Worm (Caenorhabditis elegans) whole organism, mixed stage, embryonic: ENCODE data around the gene W04H10.1.
"Not testable (repeated sequence)": the region's sequence is repeated elsewhere in the genome, so short reads cannot be mapped to it uniquely, and the experiment has no call there.

Experiments used
- M03D4.4 ChIP-seq: sonication (generic microtip); optimal IDR thresholded peaks from 2 replicates; lab custom pipeline; 2017; ENCODE audit warnings: mild to moderate bottlenecking, missing genetic modification characterization, missing compliant biosample characterization
- bed-3 ChIP-seq: fragments of 200-800 bp; sonication (Bioruptor generic); optimal IDR thresholded peaks from 3 replicates; lab custom pipeline; 2018; ENCODE audit warnings: mild to moderate bottlenecking, missing genetic modification characterization, moderate library complexity, missing compliant biosample characterization
- blmp-1 ChIP-seq: fragments of 150-350 bp; optimal IDR thresholded peaks from 2 replicates; lab custom pipeline; 2014; ENCODE audit warnings: missing biosample characterization, missing genetic modification characterization
- ceh-39 ChIP-seq: fragments of 150-350 bp; optimal IDR thresholded peaks from 2 replicates; lab custom pipeline; 2014; ENCODE audit warnings: missing biosample characterization, missing genetic modification characterization
- ceh-43 ChIP-seq: fragments of 200-800 bp; sonication (Bioruptor generic); optimal IDR thresholded peaks from 2 replicates; lab custom pipeline; 2018; ENCODE audit warnings: mild to moderate bottlenecking, missing genetic modification characterization, moderate library complexity, missing compliant biosample characterization
- ces-1 ChIP-seq: fragments of 150-350 bp; optimal IDR thresholded peaks from 2 replicates; lab custom pipeline; 2014; ENCODE audit warnings: missing biosample characterization, missing genetic modification reagents, missing genetic modification characterization
- cnd-1 ChIP-seq: fragments of 200-800 bp; sonication (Bioruptor generic); optimal IDR thresholded peaks from 2 replicates; lab custom pipeline; 2018; ENCODE audit warnings: mild to moderate bottlenecking, missing genetic modification characterization, missing compliant biosample characterization
- drap-1 ChIP-seq: fragments of 200-800 bp; sonication (Bioruptor generic); optimal IDR thresholded peaks from 3 replicates; lab custom pipeline; 2018; ENCODE audit warnings: mild to moderate bottlenecking, missing genetic modification characterization, missing compliant biosample characterization
- elt-1 ChIP-seq: sonication (generic microtip); optimal IDR thresholded peaks from 2 replicates; lab custom pipeline; 2017; ENCODE audit warnings: missing genetic modification characterization, mild to moderate bottlenecking, missing compliant biosample characterization, antibody characterized with exemption, moderate library complexity, borderline replicate concordance; ENCODE audit not compliant: insufficient read depth
- elt-3 ChIP-seq: fragments of 150-350 bp; optimal IDR thresholded peaks from 2 replicates; lab custom pipeline; 2014; ENCODE audit warnings: missing biosample characterization, missing genetic modification characterization
- ham-2 ChIP-seq: fragments of 200-800 bp; sonication (Bioruptor generic); optimal IDR thresholded peaks from 2 replicates; lab custom pipeline; 2018; ENCODE audit warnings: mild to moderate bottlenecking, missing genetic modification characterization, missing compliant biosample characterization
- hlh-1 ChIP-seq: fragments of 150-350 bp; optimal IDR thresholded peaks from 2 replicates; lab custom pipeline; 2014; ENCODE audit warnings: missing biosample characterization, missing genetic modification reagents, missing genetic modification characterization
- lin-13 ChIP-seq: fragments of 150-350 bp; optimal IDR thresholded peaks from 2 replicates; lab custom pipeline; 2014; ENCODE audit warnings: missing biosample characterization, missing genetic modification characterization
- lin-32 ChIP-seq: fragments of 200-800 bp; sonication (Bioruptor generic); optimal IDR thresholded peaks from 2 replicates; lab custom pipeline; 2018; ENCODE audit warnings: mild to moderate bottlenecking, missing genetic modification characterization, missing compliant biosample characterization
- mab-5 ChIP-seq: fragments of 150-350 bp; optimal IDR thresholded peaks from 2 replicates; lab custom pipeline; 2014; ENCODE audit warnings: missing biosample characterization, missing genetic modification characterization
- mep-1 ChIP-seq: fragments of 150-350 bp; optimal IDR thresholded peaks from 2 replicates; lab custom pipeline; 2017; ENCODE audit warnings: missing biosample characterization, missing genetic modification reagents, missing genetic modification characterization, inconsistent platforms
- mls-2 ChIP-seq: sonication (generic microtip); optimal IDR thresholded peaks from 2 replicates; lab custom pipeline; 2016; ENCODE audit warnings: mild to moderate bottlenecking, missing genetic modification characterization, moderate library complexity, missing compliant biosample characterization
- nhr-12 ChIP-seq: fragments of 150-350 bp; optimal IDR thresholded peaks from 2 replicates; lab custom pipeline; 2014; ENCODE audit warnings: missing biosample characterization, missing genetic modification characterization
- nhr-2 ChIP-seq: fragments of 150-350 bp; optimal IDR thresholded peaks from 2 replicates; lab custom pipeline; 2014; ENCODE audit warnings: missing biosample characterization, missing genetic modification characterization
- nhr-237 ChIP-seq: fragments of 150-350 bp; optimal IDR thresholded peaks from 2 replicates; lab custom pipeline; 2014; ENCODE audit warnings: missing biosample characterization, missing genetic modification characterization
- nhr-28 ChIP-seq: fragments of 150-350 bp; optimal IDR thresholded peaks from 2 replicates; lab custom pipeline; 2014; ENCODE audit warnings: missing biosample characterization, missing genetic modification characterization
- nhr-76 ChIP-seq: sonication (generic microtip); optimal IDR thresholded peaks from 2 replicates; lab custom pipeline; 2017; ENCODE audit warnings: missing biosample characterization, missing genetic modification characterization
- pha-4 ChIP-seq: fragments of 150-350 bp; optimal IDR thresholded peaks from 2 replicates; lab custom pipeline; 2018; ENCODE audit warnings: missing biosample characterization, missing genetic modification reagents, missing genetic modification characterization
- snpc-4 ChIP-seq: fragments of 150-350 bp; optimal IDR thresholded peaks from 2 replicates; lab custom pipeline; 2014; ENCODE audit warnings: missing biosample characterization, missing genetic modification characterization
- tbx-8 ChIP-seq: fragments of 200-800 bp; sonication (Bioruptor generic); optimal IDR thresholded peaks from 2 replicates; lab custom pipeline; 2018; ENCODE audit warnings: mild to moderate bottlenecking, missing genetic modification characterization, moderate library complexity, missing compliant biosample characterization
- unc-120 ChIP-seq: sonication (generic microtip); optimal IDR thresholded peaks from 2 replicates; lab custom pipeline; 2017; ENCODE audit warnings: missing genetic modification characterization, missing compliant biosample characterization; ENCODE audit not compliant: poor library complexity, severe bottlenecking
- unc-62 ChIP-seq: fragments of 150-350 bp; optimal IDR thresholded peaks from 2 replicates; lab custom pipeline; 2014; ENCODE audit warnings: missing biosample characterization, missing genetic modification reagents, missing genetic modification characterization
- zip-8 ChIP-seq: fragments of 150-350 bp; optimal IDR thresholded peaks from 2 replicates; lab custom pipeline; 2014; ENCODE audit warnings: missing biosample characterization, missing genetic modification characterization
- ztf-11 ChIP-seq: fragments of 150-350 bp; optimal IDR thresholded peaks from 2 replicates; lab custom pipeline; 2014; ENCODE audit warnings: missing biosample characterization, missing genetic modification characterization

Gene W04H10.1

ce11 chrII:584321-584848, 24.5 kb upstream of the W04H10.1 start, which contains the start of the genes W08F4.12 and W08F4.13:
TSS of gene W08F4.12 (minus strand) at chrII:584421.
TSS of gene W08F4.13 (plus strand) at chrII:584798.
- TF ChIP-seq nhr-12 (tag; lab: Kevin White, UChicago) = no peak
- no peak for TF ChIP-seq blmp-1
- no peak for TF ChIP-seq nhr-2
- TF ChIP-seq elt-1 (tag; lab: Kevin White, UChicago) = no peak
- TF ChIP-seq ceh-39 (tag; lab: Kevin White, UChicago) = no peak

- TF ChIP-seq nhr-2 (no peak), snpc-4 (tag; lab: Kevin White, UChicago) (no peak), ham-2 (GFP tag; lab: Kevin White, UChicago) (no peak), cnd-1 (tag; lab: Kevin White, UChicago) (no peak), ceh-43 (no peak), nhr-28 (no peak), M03D4.4 (tag; lab: Kevin White, UChicago) (no peak), blmp-1 (no peak)
These were observed 21.3 kb upstream of the W04H10.1 start, which contains the start of gene fbxb-34 for ce11 chrII:587533-587932. TSS of gene fbxb-34 (plus strand) at chrII:587833.

- no peak for TF ChIP-seq nhr-28
- TF ChIP-seq unc-120 (tag; lab: Kevin White, UChicago) = no peak
- no peak for TF ChIP-seq ceh-43
- no peak for TF ChIP-seq ces-1 (GFP tag; lab: Kevin White, UChicago)
- no peak for TF ChIP-seq unc-62 (GFP tag; lab: Kevin White, UChicago)
- no peak for TF ChIP-seq nhr-237 (tag; lab: Kevin White, UChicago)
- TF ChIP-seq bed-3 (GFP tag; lab: Kevin White, UChicago) = no peak
- TF ChIP-seq cnd-1 (tag; lab: Kevin White, UChicago) = no peak
- TF ChIP-seq tbx-8 (GFP tag; lab: Kevin White, UChicago) = no peak
- TF ChIP-seq M03D4.4 (tag; lab: Kevin White, UChicago) = no peak
- TF ChIP-seq nhr-2 = no peak
- TF ChIP-seq zip-8 (tag; lab: Kevin White, UChicago) = no peak
These were observed 17.7 kb upstream of the W04H10.1 start, which contains the start of gene W08F4.10 for ce11 chrII:591110-591509. TSS of gene W08F4.10 (minus strand) at chrII:591210.

ce11 chrII:593221-593620, 15.6 kb upstream of the W04H10.1 start, which contains the start of gene W08F4.1:
TSS of gene W08F4.1 (plus strand) at chrII:593521.
- not testable (repeated sequence) for TF ChIP-seq blmp-1; mep-1 (tag; lab: Kevin White, UChicago); elt-1 (tag; lab: Kevin White, UChicago)

- no peak for TF ChIP-seq nhr-76 (tag; lab: Kevin White, UChicago)
- TF ChIP-seq mep-1 (tag; lab: Kevin White, UChicago) = no peak
- no peak for TF ChIP-seq lin-32 (GFP tag; lab: Kevin White, UChicago)
- TF ChIP-seq unc-120 (tag; lab: Kevin White, UChicago) = no peak
- TF ChIP-seq mab-5 (tag; lab: Kevin White, UChicago) = no peak
- no peak for TF ChIP-seq nhr-28
- TF ChIP-seq M03D4.4 (tag; lab: Kevin White, UChicago) = no peak
- no peak for TF ChIP-seq bed-3 (GFP tag; lab: Kevin White, UChicago)
- TF ChIP-seq elt-3 = no peak
- no peak for TF ChIP-seq ztf-11
- TF ChIP-seq cnd-1 (tag; lab: Kevin White, UChicago) = no peak
- no peak for TF ChIP-seq nhr-237 (tag; lab: Kevin White, UChicago)
- TF ChIP-seq ceh-43 = no peak
- TF ChIP-seq nhr-12 (tag; lab: Kevin White, UChicago) = no peak
- TF ChIP-seq blmp-1 = no peak
- TF ChIP-seq tbx-8 (GFP tag; lab: Kevin White, UChicago) = no peak
These were observed 12.2 kb upstream of the W04H10.1 start for ce11 chrII:596702-597101.

ce11 chrII:601305-601704, 7.6 kb upstream of the W04H10.1 start:
- TF ChIP-seq ces-1 (GFP tag; lab: Kevin White, UChicago) = peak; percentile 32
- no peak for TF ChIP-seq tbx-8 (GFP tag; lab: Kevin White, UChicago)
- no peak for TF ChIP-seq ceh-43
- TF ChIP-seq pha-4 = peak; percentile 51
- TF ChIP-seq, all 35 proteins: peak for 2

ce11 chrII:602020-602419, 6.8 kb upstream of the W04H10.1 start, which contains the start of gene nhl-3:
TSS of gene nhl-3 (minus strand) at chrII:602120.
- TF ChIP-seq mls-2 (no peak), nhr-2 (no peak), zip-8 (tag; lab: Kevin White, UChicago) (no peak), drap-1 (no peak), mep-1 (tag; lab: Kevin White, UChicago) (no peak), mab-5 (tag; lab: Kevin White, UChicago) (no peak), nhr-76 (tag; lab: Kevin White, UChicago) (no peak), ceh-39 (tag; lab: Kevin White, UChicago) (no peak), elt-1 (tag; lab: Kevin White, UChicago) (no peak), hlh-1 (tag; lab: Kevin White, UChicago) (no peak), lin-13 (tag; lab: Kevin White, UChicago) (no peak), unc-62 (GFP tag; lab: Kevin White, UChicago) (no peak)
